Worm (Caenorhabditis elegans) whole organism, L1 larva: Measurements from ENCODE around the gene C16C8.5.

Experiments
- C16A3.4 ChIP-seq: fragments of 150-350 bp; optimal IDR thresholded peaks from 2 replicates; lab custom pipeline; 2014; ENCODE audit warnings: missing biosample characterization, missing genetic modification characterization
- aly-2 ChIP-seq: fragments of 150-350 bp; optimal IDR thresholded peaks from 2 replicates; lab custom pipeline; 2014; ENCODE audit warnings: missing biosample characterization, missing genetic modification characterization
- ama-1 ChIP-seq: fragments of 150-350 bp; optimal IDR thresholded peaks from 2 replicates; lab custom pipeline; 2014
- dpl-1 ChIP-seq, 3 experiments: fragments of 150-350 bp in 2 of 3; sonication (generic microtip) in 1 of 3; optimal IDR thresholded peaks; 2 replicates each; lab custom pipeline; 2014 to 2017; ENCODE audit warnings: missing biosample characterization in 3 of 3, missing genetic modification characterization in 3 of 3, missing genetic modification reagents in 3 of 3
- elt-3 ChIP-seq, 6 experiments: fragments of 150-350 bp in 1 of 6; sonication (generic microtip); optimal IDR thresholded peaks; 2 replicates each; lab custom pipeline; 2017 to 2018; ENCODE audit warnings: missing biosample characterization in 6 of 6, missing genetic modification characterization in 6 of 6, inconsistent platforms in 1 of 6
- grh-1 ChIP-seq: fragments of 200-800 bp; sonication (Bioruptor generic); IDR thresholded peaks from 2 replicates; pipeline ENCODE4 v1.3.6; 2022; ENCODE audit warnings: missing genetic modification reagents, missing genetic modification characterization, missing compliant biosample characterization
- lin-15B ChIP-seq: fragments of 150-350 bp; sonication (generic microtip); optimal IDR thresholded peaks from 3 replicates; lab custom pipeline; 2014; ENCODE audit warnings: missing biosample characterization, missing genetic modification characterization
- lin-35 ChIP-seq, 2 experiments: fragments of 150-350 bp; optimal IDR thresholded peaks; 2 replicates each; lab custom pipeline; 2014; ENCODE audit warnings: missing biosample characterization in 2 of 2, missing genetic modification characterization in 2 of 2, missing genetic modification reagents in 2 of 2
- lin-39 ChIP-seq: fragments of 150-350 bp; optimal IDR thresholded peaks from 2 replicates; lab custom pipeline; 2014; ENCODE audit warnings: missing biosample characterization, missing genetic modification reagents, missing genetic modification characterization
- lsy-2 ChIP-seq, 2 experiments: fragments of 150-350 bp; optimal IDR thresholded peaks; 2 replicates each; lab custom pipeline; 2014; ENCODE audit warnings: missing biosample characterization in 2 of 2, missing genetic modification characterization in 2 of 2
- mep-1 ChIP-seq: fragments of 150-350 bp; optimal IDR thresholded peaks from 2 replicates; lab custom pipeline; 2014; ENCODE audit warnings: missing biosample characterization, missing genetic modification characterization
- nhr-12 ChIP-seq: sonication (generic microtip); optimal IDR thresholded peaks from 2 replicates; lab custom pipeline; 2017; ENCODE audit warnings: missing biosample characterization, missing genetic modification characterization
- skn-1 ChIP-seq: fragments of 150-350 bp; optimal IDR thresholded peaks from 2 replicates; lab custom pipeline; 2014; ENCODE audit warnings: missing biosample characterization, missing genetic modification characterization
- unc-62 ChIP-seq: fragments of 150-350 bp; optimal IDR thresholded peaks from 2 replicates; lab custom pipeline; 2014; ENCODE audit warnings: missing biosample characterization, missing genetic modification reagents, missing genetic modification characterization

DNA sequence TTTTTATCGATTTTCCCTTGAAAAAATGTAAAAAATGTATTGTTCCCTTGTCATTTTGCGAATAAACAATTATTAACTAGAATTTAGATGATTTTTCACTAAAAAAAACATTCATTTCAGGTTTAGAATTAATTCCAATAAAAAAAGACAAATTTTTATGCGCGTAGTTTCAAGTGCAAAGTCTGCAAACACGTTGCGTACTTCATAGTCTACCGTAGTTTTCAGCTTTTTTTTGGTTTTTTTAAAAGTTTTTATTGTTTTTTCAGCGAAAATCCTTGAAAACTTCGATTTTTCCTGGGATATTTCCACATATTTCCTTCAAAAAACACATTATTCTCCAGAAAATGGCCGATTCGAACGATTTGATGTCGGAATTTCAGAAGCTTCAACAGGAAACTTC, 8.3 kb upstream of the C16C8.5 start, which contains the start of gene C16C8.11:
- TF ChIP-seq skn-1 = no peak
- no peak for TF ChIP-seq lin-15B (tag; lab: Kevin White, UChicago)
- no peak for TF ChIP-seq lin-35 (GFP tag; optimal IDR thresholded peaks at IDR 0.05; lab: Kevin White, UChicago)
- TF ChIP-seq lsy-2 (tag; optimal IDR thresholded peaks at IDR 0.05; lab: Kevin White, UChicago) = no peak
- TF ChIP-seq aly-2 (tag; lab: Kevin White, UChicago) = no peak
- TF ChIP-seq ama-1 (lab: Kevin White, UChicago) = no peak
- no peak for TF ChIP-seq dpl-1 (GFP tag; optimal IDR thresholded peaks at IDR 0.05; lab: Kevin White, UChicago)
- no peak for TF ChIP-seq nhr-12 (tag; lab: Kevin White, UChicago)
- no peak for TF ChIP-seq mep-1 (tag; lab: Kevin White, UChicago)
- TF ChIP-seq C16A3.4 = no peak
- no peak for TF ChIP-seq elt-3 (tag; optimal IDR thresholded peaks at IDR 0.05; lab: Kevin White, UChicago)
- no peak for TF ChIP-seq lin-39
- no peak for TF ChIP-seq unc-62 (GFP tag; lab: Kevin White, UChicago)
- no peak for TF ChIP-seq grh-1 (GFP tag; lab: Robert Waterston, UW)
